Fruit fly (Drosophila melanogaster) ovary, adult (tissue): ENCODE measurements around the gene Slh.

Experiments used
- CG17801 ChIP-seq: fragments of 200-800 bp; optimal IDR thresholded peaks from 2 replicates; lab custom pipeline; 2019; ENCODE audit warnings: missing biosample characterization, mild to moderate bottlenecking, missing genetic modification characterization, moderate library complexity; ENCODE audit not compliant: partially characterized antibody

The Slh gene

DNA sequence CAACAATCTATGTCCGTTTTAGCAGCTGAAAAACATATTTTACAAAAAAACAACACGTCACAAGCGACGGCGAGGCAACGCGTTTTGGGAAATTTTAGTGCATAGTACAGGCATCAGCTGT, at the start of gene Slh:
Slh (minus strand) TSS at position 101 of the 121 bp plus-strand sequence.
- no peak for TF ChIP-seq CG17801 (GFP tag; lab: Kevin White, UChicago)

DNA sequence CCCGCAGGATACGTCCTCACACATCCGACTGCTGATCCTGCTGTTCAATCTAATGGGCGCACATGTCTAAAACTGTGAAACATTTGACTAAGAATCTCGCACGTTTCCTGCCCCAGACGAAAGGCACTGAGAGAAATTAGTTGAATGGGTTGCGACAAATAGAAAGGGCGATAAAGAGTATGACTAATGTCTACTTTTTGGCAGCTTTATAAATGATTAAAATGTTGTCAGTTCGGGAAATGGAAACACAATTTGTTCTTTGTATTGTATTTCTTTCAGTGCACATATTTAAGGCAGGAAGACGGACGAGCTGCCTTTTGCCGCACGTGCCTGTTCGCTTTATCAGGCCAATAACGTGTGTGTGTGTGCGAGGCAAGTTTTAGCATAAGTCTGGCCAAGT, 35.6 kb upstream of the Slh start:
- TF ChIP-seq CG17801 (GFP tag; lab: Kevin White, UChicago): no peak

DNA sequence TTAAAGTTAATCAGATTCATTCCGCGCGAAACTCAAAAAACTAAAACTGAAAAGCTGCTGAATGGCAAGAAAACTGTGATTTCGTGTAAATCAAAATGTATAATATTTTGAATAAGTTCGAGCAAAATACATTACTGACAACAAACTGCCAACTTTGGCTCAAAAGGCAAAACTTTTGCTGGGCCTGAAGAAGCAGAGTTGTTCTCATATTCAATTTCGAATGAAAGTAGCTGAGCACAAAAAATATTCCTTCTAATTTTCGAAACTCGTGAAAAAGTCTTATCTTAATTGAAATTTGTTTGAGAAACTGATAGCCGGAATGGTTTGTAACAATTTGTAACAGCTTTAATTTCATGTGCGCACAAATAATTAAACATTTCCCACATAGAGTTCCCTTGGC, 25.5 kb upstream of the Slh start, which contains the start of gene CG3528:
CG3528 (minus strand) TSS at position 101 of the 400 bp plus-strand sequence.
- no peak for TF ChIP-seq CG17801 (GFP tag; lab: Kevin White, UChicago)

DNA sequence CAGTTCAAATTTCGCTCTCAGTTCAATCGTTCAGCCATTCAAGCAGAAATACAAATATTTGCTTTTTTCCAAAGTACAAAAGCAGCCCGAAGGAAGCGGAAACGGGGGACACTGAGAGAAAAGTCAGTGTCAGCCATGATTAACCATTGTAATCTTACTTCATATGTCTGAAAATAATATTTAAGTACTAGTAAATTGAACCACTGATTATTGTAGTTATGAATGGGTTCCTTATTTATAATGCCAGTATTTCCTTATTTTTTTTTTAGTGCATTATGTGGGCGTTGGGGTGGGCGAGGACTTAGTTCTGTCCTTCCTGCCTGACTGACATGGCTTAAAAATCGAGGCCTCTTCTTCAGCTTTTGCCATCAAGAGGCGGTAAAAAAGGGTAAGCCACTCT, 9.4 kb upstream of the Slh start:
- no peak for TF ChIP-seq CG17801 (GFP tag; lab: Kevin White, UChicago)

DNA sequence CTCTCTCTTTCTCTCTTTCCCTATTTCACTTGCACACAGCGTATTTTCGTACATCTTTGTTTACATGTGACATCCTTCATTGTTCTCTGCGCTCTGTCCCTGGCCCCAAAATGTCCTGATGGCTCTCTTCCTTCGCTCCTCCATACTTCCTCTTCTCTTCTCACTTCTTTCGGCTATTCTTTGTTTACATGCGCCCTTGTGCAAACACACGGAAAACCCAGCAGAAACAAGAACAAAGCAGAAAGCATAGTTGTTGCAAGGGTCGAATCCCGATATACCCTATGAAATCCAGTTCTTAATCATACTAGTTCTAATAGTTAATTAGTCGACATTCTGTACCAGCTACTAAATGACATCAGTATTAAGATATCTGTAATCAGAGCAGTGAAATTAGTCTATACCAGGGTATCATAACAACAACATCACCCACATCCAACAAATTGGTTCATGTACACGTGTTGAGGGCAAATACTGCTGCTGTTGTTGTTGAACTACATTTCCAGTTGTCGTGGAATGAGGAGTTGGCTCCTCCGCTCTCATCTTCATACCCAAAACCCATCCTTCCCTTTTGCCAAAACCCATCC, 2.1 kb upstream of the Slh start:
- TF ChIP-seq CG17801 (GFP tag; lab: Kevin White, UChicago): no peak

DNA sequence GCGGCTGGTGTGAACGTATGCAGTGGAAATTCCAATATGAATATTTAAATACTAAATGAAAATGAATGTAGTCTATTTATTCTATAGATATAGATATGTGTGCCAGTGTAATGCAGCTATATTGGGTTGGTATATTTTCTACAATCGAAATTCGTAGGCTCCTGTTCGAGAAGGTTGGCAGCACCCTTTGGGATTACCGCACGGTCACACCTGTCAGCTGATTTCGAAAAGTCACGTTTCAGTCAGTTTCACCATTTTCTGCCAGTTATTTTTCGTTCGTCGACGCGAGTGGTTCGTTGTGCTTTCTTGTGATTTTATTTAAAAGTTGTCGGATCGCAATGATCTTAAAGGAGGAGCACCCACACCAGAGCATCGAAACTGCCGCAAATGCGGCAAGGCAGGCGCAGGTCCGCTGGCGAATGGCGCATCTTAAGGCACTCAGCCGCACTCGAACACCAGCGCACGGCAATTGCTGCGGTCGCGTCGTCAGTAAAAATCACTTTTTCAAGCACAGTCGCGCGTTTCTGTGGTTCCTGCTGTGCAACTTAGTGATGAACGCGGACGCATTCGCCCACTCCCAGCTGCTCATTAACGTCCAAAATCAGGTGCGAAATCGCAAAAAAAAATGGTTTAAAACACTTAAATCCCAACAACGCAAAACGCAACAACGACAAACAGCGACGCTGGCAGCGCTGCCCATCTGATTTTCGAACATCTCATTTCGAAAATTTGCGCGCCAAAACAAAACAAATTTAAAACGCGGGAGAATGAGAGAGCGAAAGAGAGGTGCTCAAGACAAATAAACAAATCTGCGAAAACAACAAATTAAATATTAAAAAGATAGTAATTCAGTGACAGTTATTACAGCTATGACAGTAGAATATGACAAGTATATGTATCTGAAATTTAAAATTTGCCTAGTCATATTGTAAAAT, 488 bp upstream of the Slh start, which contains the start of gene oaf:
oaf (plus strand) TSS at position 264 of the 935 bp plus-strand sequence.
- peak; percentile 74 for TF ChIP-seq CG17801 (GFP tag; lab: Kevin White, UChicago)

DNA sequence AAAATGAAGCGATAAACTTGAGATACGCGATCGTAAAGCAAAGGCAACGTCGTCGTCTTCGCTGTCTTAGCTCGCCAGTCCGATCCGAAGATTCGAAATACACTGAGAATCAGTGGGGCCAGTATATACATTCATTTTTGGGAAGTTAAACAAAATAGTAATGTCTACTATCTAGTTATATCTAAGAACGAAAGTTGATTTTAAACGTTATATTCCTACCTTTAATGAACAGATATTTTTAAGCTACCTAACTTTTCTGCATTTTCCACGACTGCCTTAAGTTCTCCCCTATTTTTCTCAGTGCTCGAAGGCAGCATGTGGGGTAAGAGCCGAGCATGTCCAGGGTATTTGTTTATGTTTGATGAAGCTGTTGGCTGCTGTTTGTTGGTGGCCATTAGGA, 5.6 kb downstream of the Slh start:
- no peak for TF ChIP-seq CG17801 (GFP tag; lab: Kevin White, UChicago)

DNA sequence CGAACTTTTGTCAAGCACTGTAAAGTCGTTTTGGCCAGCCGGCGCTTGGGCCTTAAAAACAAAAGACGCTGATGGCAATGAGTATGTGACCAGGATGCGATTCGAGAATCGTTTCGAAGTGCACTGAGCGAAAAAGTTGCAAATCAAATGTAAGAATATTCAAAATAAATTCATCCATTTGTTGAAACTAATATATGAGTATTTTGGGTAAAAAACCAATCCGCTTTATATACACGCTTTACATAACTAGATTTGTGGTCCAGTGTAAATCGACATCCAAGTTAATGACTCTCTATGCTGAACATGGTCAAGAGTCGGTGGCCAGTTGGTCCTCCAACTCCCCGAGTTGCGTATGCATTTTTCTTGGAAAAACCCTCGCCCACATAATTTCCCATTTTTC, 7.2 kb downstream of the Slh start:
- TF ChIP-seq CG17801 (GFP tag; lab: Kevin White, UChicago): no peak

DNA sequence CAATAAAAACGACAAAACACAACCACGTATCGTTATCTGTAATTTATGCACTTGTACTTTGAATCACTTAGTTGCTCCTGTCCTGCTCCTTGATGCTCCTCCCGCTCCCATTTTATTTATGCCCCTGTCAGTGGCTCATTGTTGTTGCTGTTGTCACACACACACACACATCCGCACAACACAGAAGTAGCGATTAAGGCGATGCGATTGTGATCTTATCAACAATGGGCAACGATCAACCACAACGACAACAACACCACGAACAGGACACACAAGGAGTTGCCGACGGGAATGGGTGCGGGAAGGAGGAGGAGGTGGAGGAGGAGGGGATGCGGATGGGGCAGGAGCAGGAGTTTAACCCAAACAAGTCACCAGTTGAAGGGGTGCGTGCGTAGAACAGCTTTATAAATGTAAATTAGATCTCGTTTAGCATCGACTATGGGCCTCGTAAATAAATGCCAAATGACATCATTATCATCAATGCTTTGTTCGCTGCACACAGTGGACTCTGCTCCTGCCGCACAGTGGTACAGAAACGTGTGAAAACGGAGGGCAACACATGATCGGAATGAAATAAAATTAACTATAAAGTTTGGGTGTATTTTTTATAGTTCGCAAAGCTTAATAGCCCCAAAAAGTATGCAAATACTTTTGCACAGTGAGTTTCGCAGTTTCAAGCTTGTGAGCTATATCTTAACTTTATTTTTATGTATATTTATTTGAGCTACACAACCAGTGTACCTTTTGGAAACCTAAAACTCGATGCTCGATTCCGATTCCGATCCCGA, 8.6 kb downstream of the Slh start:
- no peak for TF ChIP-seq CG17801 (GFP tag; lab: Kevin White, UChicago)

DNA sequence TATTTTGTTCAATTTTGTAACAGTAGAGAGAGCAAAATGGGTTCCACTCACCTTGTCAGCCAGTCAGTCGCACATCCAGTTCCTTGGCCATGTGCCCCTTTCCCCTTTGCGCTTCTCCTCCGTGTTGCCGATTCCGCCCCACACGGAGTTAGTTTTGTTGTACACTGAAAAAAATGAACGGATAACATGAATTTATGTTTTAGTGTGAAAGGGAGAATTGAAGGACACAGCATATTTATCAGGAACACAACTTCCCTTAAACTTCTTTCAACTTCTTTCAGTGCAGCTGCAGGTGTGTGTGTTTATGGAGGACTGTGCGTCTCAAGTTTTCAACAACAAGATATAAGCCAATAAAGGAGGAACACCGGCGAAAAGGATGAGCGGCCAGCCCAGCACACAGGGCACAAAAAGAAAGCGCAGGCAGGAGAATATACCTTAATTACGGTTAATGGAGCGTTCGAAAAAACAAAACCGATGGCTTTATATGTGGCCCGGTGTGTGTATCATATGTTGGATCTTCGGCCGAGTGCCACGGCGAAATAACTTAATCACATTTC, 11.2 kb downstream of the Slh start:
- no peak for TF ChIP-seq CG17801 (GFP tag; lab: Kevin White, UChicago)

DNA sequence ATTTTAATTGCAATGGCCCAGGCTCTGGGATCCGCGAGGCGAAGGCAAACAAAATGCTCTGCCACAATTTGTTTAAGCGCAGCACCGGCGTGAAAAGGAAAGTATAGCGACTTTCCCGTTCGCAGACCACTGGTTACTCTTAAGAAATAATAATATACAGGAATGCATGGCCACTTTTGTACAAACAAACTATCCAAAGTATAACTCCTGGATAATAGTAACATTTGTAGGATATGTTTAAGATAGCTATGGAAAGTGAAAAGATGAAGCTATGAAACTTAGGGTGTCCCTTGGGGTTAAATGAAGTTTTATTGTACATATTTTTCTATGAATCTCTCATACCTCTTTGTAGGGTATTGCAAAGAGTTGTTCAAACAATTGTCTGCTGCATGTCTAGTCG, 14.1 kb downstream of the Slh start:
- no peak for TF ChIP-seq CG17801 (GFP tag; lab: Kevin White, UChicago)

DNA sequence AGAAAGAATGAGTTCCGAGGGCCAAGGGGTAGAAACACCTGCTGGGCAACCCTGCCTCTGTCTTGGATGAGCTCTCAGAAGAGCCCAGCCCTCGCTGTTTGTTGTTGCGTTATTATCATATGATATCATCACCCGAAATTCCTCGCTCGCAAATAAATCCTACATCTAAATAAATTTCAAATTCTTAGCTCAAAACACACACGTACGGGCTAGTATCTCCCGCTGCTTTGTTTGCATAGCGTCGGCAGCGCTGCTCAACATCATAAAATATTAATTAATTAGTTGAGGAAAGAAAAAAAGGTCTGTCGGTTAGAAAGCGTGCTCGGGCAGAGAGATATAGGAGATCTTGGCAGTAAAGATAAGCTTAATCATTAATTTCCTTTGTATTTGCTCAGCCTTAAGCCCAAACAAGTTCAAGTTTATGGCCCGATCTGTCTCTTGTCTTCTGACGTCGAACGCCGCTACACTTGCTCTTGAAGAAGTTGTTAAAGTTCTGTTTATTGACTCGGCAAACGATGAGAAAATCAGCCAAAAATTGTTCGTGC, 18.6 kb downstream of the Slh start:
- no peak for TF ChIP-seq CG17801 (GFP tag; lab: Kevin White, UChicago)

DNA sequence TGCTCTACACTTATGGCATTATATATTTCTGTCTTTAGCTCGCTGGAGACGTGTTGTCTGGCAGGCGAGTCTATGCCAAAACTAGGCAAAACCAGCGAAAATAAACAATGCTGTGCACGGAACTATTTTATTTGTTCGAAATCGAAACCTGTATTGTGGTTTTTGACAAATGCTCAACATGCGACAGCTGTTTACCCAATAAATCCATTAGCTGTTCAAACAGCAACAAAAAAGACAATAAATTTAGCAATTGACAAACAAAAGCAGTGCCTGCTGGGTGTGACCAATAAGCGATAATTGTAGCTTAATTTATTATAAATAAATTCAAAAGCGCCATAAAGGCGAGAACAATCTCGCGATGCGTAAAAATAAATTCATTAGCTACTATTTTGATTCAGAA, 19.7 kb downstream of the Slh start:
- TF ChIP-seq CG17801 (GFP tag; lab: Kevin White, UChicago): no peak

DNA sequence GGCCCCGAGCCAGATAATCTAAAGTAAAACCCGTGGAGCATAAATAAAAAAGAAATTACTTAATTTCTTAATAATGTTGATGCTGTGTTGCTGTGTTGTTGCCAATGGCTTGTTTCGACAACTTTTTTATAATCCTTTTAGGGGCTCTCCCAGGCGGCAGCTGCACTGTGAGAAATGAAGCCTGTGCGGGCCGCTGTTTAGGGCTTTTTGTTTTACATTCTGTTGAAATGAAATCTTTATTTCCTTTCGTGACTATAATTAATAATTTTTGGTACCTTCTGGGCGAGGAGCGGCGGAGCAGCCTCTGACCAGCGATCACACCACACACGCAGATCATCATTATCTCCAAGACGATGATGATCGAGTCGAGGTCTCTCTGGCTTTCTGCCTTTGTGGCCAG, 21.9 kb downstream of the Slh start:
- no peak for TF ChIP-seq CG17801 (GFP tag; lab: Kevin White, UChicago)
